Worm (Caenorhabditis elegans): Measurements from ENCODE around the gene F09F9.3.
A peak's percentile ranks its signal among the peaks of the same experiment; 100 is the strongest.

Gene F09F9.3

DNA sequence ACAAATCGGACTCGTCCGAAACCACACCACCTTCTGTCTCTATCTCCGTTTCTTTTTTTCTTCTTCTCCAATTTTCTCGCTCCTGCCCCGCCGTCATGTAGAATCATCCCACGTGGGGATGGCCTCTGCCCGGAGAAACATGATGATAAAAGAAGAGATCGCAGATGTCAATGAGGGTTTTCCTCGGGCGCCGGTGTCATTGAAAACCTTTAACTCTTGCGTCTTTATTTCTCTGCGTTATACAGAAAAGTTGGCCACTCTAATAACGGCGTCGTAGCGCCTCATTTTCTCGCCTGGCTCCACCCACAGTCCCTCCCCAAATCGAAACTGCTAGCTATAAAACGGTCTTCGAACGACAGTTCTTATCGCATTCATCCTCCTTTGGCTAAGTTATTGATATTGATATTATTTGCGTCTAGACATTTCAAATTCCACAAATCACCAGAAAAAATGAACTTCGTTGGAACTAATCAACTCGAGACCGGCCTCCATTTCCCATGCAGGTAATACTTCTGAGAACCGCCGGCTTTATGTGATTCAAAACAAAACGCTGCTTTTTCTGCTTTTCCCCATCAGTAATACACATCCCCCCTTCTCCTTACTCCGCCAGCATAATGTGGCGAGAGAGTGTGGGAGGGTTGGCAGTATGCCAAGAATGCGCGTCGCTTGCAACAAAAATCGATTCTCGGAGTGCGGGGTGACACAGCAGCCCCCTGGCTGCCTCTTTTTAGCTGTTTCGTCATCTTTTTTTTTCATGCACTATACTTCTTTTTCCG lies 24.4 kb upstream of the F09F9.3 start (continued):
- TF ChIP-seq mbf-1 (tag; optimal IDR thresholded peaks at IDR 0.05) (no peak), ztf-11 (tag; optimal IDR thresholded peaks at IDR 0.05) (no peak)

DNA sequence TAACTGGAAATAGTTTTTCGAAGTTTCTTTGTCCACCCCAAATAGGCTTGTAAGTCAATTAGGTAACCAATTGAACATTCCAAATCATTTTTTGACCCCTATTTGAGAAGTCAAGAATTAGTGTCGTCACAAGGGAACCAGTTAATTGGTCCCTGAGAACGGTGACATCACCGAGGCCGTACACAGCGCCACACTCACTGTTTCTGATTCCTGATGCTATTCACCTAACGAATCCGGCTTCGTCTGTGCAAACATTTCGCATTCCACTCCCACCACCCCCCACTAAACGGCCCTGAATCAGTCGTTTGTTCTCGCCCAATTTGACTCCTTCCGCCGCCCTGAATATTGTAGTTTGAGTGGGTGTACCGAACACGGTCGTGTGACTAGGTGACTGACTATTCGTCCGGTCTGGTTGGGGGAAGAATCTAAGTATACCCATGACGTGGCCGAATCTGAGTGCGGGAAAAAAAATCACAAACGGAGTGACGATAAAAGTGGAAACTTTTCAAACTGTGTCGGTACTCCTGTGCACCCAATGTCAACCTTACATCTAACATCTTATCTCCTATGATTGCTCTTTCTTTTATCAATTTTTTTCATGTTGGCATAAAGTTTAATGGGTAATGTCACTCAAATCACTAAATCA lies 23.4 kb upstream of the F09F9.3 start:
- TF ChIP-seq nhr-25 (tag; optimal IDR thresholded peaks at IDR 0.05) (peak; percentile 75), ztf-11 (tag; optimal IDR thresholded peaks at IDR 0.05) (no peak), crh-2 (tag; optimal IDR thresholded peaks at IDR 0.05) (peak; percentile 26), ceh-82 (tag; optimal IDR thresholded peaks at IDR 0.05) (no peak), gmeb-1 (tag; optimal IDR thresholded peaks at IDR 0.05) (peak; percentile 30), F13H6.1 (tag; optimal IDR thresholded peaks at IDR 0.05) (peak; percentile 6), aly-2 (tag; optimal IDR thresholded peaks at IDR 0.05) (no peak), ceh-16 (tag; optimal IDR thresholded peaks at IDR 0.05) (no peak), nhr-129 (tag; optimal IDR thresholded peaks at IDR 0.05) (peak; percentile 41), nhr-77 (tag; optimal IDR thresholded peaks at IDR 0.05) (no peak), nhr-11 (tag; optimal IDR thresholded peaks at IDR 0.05) (no peak), ztf-1 (GFP tag; conservative IDR thresholded peaks at IDR 0.05) (no peak), lin-11 (tag; optimal IDR thresholded peaks at IDR 0.05) (no peak), lsy-2 (tag; optimal IDR thresholded peaks at IDR 0.05) (no peak), ZK546.5 (tag; optimal IDR thresholded peaks at IDR 0.05) (no peak), unc-39 (tag; optimal IDR thresholded peaks at IDR 0.05) (no peak), unc-62 (GFP tag; optimal IDR thresholded peaks at IDR 0.05) (no peak), fos-1 (tag; optimal IDR thresholded peaks at IDR 0.05) (peak; percentile 30), sma-9 (GFP tag; optimal IDR thresholded peaks at IDR 0.05) (peak; percentile 78), sma-9 (tag; optimal IDR thresholded peaks at IDR 0.05) (no peak), mdl-1 (tag; optimal IDR thresholded peaks at IDR 0.05) (no peak), elt-1 (tag; optimal IDR thresholded peaks at IDR 0.05) (no peak), unc-55 (GFP tag; optimal IDR thresholded peaks at IDR 0.05) (no peak), blmp-1 (tag; optimal IDR thresholded peaks at IDR 0.05; ENCODE audit: insufficient read depth) (no peak), C34F6.9 (tag; optimal IDR thresholded peaks at IDR 0.05) (no peak), alr-1 (tag; optimal IDR thresholded peaks at IDR 0.05) (no peak), zag-1 (tag; optimal IDR thresholded peaks at IDR 0.05) (no peak), egl-27 (tag; optimal IDR thresholded peaks at IDR 0.05) (no peak), sma-3 (GFP tag; optimal IDR thresholded peaks at IDR 0.05) (peak; percentile 48)

DNA sequence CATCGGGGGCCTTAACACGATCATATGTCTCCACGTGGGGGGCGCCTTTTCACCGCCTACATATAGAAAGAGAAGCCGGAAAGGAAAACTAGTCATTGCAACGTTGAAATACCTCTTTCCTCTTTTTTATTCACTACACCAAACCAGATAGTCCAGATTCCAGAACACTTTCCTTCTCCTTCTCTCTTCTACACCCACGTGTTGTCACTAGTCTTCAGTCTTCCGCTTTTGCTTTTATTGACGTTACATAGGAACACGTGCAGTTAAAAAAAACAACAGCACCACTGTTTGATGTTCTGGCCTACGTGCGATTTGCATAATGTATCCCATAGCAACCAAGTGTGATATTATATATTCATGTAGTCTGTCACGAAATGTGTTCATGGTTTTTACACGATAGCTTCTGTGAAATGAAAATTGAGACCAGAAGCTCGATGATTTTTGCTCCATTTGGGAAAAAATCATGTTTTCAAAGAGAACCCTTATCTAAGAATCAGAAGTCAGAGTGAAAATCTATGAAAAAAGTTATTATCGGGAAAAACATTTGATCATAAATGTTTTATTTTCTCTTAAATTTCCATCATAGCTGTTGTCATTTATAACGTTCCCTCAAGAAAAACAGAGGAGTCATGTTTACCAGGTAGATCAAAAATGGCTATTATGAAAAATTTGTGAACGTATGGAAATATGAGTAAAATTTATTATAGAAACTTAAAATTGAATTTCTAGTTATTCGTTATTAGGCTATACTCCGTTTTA lies 22.6 kb upstream of the F09F9.3 start:
- TF ChIP-seq alr-1 (tag; optimal IDR thresholded peaks at IDR 0.05) (no peak), skn-1 (tag; optimal IDR thresholded peaks at IDR 0.05) (no peak), peb-1 (tag; optimal IDR thresholded peaks at IDR 0.05) (no peak), unc-39 (tag; optimal IDR thresholded peaks at IDR 0.05) (no peak), unc-55 (GFP tag; optimal IDR thresholded peaks at IDR 0.05) (no peak), mbf-1 (tag; optimal IDR thresholded peaks at IDR 0.05) (no peak), lsy-2 (tag; optimal IDR thresholded peaks at IDR 0.05) (peak in 1 of 2 experiments; percentile 12), fos-1 (tag; optimal IDR thresholded peaks at IDR 0.05) (no peak), nhr-77 (tag; optimal IDR thresholded peaks at IDR 0.05) (no peak), C34F6.9 (tag; optimal IDR thresholded peaks at IDR 0.05) (no peak), ceh-82 (tag; optimal IDR thresholded peaks at IDR 0.05) (no peak), sem-4 (tag; optimal IDR thresholded peaks at IDR 0.05) (no peak), ztf-4 (tag; optimal IDR thresholded peaks at IDR 0.05) (peak; percentile 70), crh-2 (tag; optimal IDR thresholded peaks at IDR 0.05) (no peak), ztf-11 (tag; optimal IDR thresholded peaks at IDR 0.05) (no peak), nhr-10 (tag; optimal IDR thresholded peaks at IDR 0.05) (no peak), lin-39 (tag; optimal IDR thresholded peaks at IDR 0.05) (no peak), Y55F3AM.14 (GFP tag; optimal IDR thresholded peaks at IDR 0.05) (no peak), egl-27 (tag; optimal IDR thresholded peaks at IDR 0.05) (no peak), gmeb-1 (tag; optimal IDR thresholded peaks at IDR 0.05) (no peak), ceh-16 (tag; optimal IDR thresholded peaks at IDR 0.05) (no peak), nhr-12 (tag; optimal IDR thresholded peaks at IDR 0.05) (no peak), nhr-25 (tag; optimal IDR thresholded peaks at IDR 0.05) (peak; percentile 78), snpc-4 (tag; optimal IDR thresholded peaks at IDR 0.05) (no peak), mdl-1 (tag; optimal IDR thresholded peaks at IDR 0.05) (no peak), sma-3 (GFP tag; optimal IDR thresholded peaks at IDR 0.05) (no peak), mab-5 (tag; optimal IDR thresholded peaks at IDR 0.05) (no peak), R02D3.7 (tag; optimal IDR thresholded peaks at IDR 0.05) (no peak), blmp-1 (tag; optimal IDR thresholded peaks at IDR 0.05; ENCODE audit: insufficient read depth) (peak; percentile 41), unc-62 (GFP tag; optimal IDR thresholded peaks at IDR 0.05) (no peak), nhr-21 (tag; optimal IDR thresholded peaks at IDR 0.05) (no peak), nhr-129 (tag; optimal IDR thresholded peaks at IDR 0.05) (peak; percentile 3), ama-1 (optimal IDR thresholded peaks at IDR 0.05) (peak; percentile 37), ZK546.5 (tag; optimal IDR thresholded peaks at IDR 0.05) (no peak), nhr-237 (tag; optimal IDR thresholded peaks at IDR 0.05) (no peak), nhr-11 (tag; optimal IDR thresholded peaks at IDR 0.05) (no peak), elt-1 (tag; optimal IDR thresholded peaks at IDR 0.05) (no peak)
